Fruit fly (Drosophila melanogaster) whole organism, prepupa: Measurements from ENCODE around the gene CG5390.

ENCODE experiments used
- Ets96B ChIP-seq: fragments of 200-800 bp; optimal IDR thresholded peaks from 2 replicates; lab custom pipeline; 2019; ENCODE audit warnings: missing biosample characterization, mild to moderate bottlenecking, missing genetic modification characterization, moderate library complexity
- Gug ChIP-seq: fragments of 200-800 bp; sonication (Bioruptor generic); IDR thresholded peaks from 2 replicates; pipeline ENCODE4 v1.3.6; 2022; ENCODE audit warnings: missing biosample characterization, missing genetic modification characterization
- Smox ChIP-seq: fragments of 200-800 bp; sonication (Bioruptor generic); optimal IDR thresholded peaks from 3 replicates; lab custom pipeline; 2016; ENCODE audit warnings: missing biosample characterization, missing genetic modification characterization
- Sox15 ChIP-seq: fragments of 200-800 bp; sonication (Bioruptor generic); optimal IDR thresholded peaks from 3 replicates; lab custom pipeline; 2016; ENCODE audit warnings: missing biosample characterization, missing genetic modification characterization

DNA sequence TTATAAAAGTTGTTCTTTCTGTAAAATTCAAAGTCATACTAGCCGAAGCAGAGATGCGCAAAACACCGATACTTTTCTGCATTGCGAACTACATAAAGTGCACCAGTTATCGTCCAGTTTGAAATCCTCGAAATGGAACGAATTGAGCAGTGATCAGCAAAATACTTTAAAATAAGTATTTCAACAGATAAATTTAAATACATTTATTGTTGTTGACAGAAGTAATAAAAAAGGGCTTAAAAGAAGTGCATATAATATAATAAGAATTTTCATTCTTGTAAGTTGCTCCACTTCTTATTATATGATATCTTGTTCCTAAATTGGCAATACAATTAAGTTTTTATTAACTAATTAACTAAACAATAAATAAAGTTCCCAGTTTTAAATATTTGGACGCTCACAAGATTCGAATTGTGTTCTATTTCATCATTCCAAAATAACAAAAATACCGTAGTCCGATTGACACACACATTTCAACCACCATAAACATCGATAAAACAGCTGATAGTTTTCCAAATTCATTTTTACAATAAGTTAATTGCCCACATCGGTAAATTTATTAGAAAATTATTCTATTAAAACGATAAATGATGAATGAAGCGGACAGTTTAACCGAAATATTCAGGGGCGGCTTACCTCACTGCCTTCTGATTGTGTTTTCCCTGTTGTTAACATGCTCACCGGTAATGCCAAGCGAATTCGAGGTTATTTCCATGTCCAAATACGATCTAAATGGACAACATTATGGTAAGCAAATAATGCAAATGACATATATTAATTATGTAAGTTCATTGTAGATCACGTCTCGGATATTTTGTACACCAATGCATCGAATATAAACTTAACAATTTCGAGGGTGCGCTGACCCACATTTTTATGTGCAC lies 8.2 kb upstream of the CG5390 start, which contains the start of the genes Usp14 and CG4972:
- TF ChIP-seq Ets96B (no peak), Sox15 (no peak), Gug (GFP tag; lab: Robert Waterston, UW) (no peak), Smox (GFP tag; lab: Kevin White, UChicago) (no peak)
